Fruit fly (Drosophila melanogaster) Kc167 (cell line): ENCODE measurements around the gene mthl11.

Experiments used
- Myc ChIP-seq: fragments of >200 bp; optimal IDR thresholded peaks from 2 replicates; lab custom pipeline; 2017; ENCODE audit warnings: missing external identifiers
- Sin3A ChIP-seq: fragments of >200 bp; optimal IDR thresholded peaks from 2 replicates; lab custom pipeline; 2018; ENCODE audit warnings: missing external identifiers
- h ChIP-seq: fragments of >200 bp; optimal IDR thresholded peaks from 3 replicates; lab custom pipeline; 2018; ENCODE audit warnings: missing external identifiers
- insv ChIP-seq: fragments of >200 bp; optimal IDR thresholded peaks from 3 replicates; lab custom pipeline; 2018; ENCODE audit warnings: missing external identifiers
- psq ChIP-seq: fragments of >200 bp; optimal IDR thresholded peaks from 2 replicates; lab custom pipeline; 2017; ENCODE audit warnings: missing external identifiers
- ttk ChIP-seq: sonication (Bioruptor generic); optimal IDR thresholded peaks from 2 replicates; lab custom pipeline; 2017; ENCODE audit warnings: missing external identifiers

The mthl11 gene

DNA sequence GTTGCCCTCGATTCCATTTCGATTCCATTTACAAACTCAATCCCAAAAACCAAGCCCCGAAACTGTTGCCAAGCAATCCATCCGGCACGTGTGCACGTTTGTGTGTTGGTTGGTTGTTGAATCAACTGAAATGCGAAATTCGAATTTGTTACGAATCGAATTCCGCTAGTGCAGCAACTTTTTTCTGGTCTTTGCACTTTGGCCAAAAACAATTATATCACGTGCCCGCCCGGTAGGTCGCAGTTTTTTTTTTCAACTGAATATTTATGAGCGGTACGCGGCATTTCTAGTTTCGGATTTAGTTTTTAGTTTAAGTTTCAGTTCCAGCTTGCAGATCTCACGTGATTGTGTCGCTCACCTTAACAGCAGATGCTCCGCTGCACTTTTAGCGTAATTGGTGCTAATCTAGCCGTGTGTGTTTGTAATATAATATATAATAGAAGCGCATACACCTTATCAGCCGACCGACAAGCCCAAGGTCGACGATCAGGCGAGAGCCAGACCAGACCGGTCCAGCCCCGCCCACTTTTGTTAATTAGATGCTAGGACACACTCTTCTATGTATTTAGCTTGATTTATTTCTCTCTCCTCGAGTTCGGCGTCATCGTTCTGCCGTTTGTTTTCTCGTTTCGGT lies 7.7 kb upstream of the mthl11 start:
- TF ChIP-seq insv: no peak
- TF ChIP-seq ttk (lab: Kevin White, UChicago): no peak
- no peak for TF ChIP-seq h (lab: Kevin White, UChicago)
- TF ChIP-seq Sin3A (lab: Kevin White, UChicago): no peak
- no peak for TF ChIP-seq psq (lab: Kevin White, UChicago)
- TF ChIP-seq Myc (lab: Kevin White, UChicago): no peak

- TF ChIP-seq psq (lab: Kevin White, UChicago): no peak
- TF ChIP-seq Sin3A (lab: Kevin White, UChicago): no peak
- no peak for TF ChIP-seq insv
- TF ChIP-seq h (lab: Kevin White, UChicago): no peak
- TF ChIP-seq ttk (lab: Kevin White, UChicago): no peak
Observed at dm6 chr3R:10393654-10394367, 7.0 kb upstream of the mthl11 start.

- TF ChIP-seq psq (lab: Kevin White, UChicago) (no peak), Sin3A (lab: Kevin White, UChicago) (no peak), h (lab: Kevin White, UChicago) (no peak), insv (no peak), Myc (lab: Kevin White, UChicago) (no peak), ttk (lab: Kevin White, UChicago) (no peak)
Observed at dm6 chr3R:10394368-10394770, 6.5 kb upstream of the mthl11 start.

dm6 chr3R:10395233-10395815 lies 5.5 kb upstream of the mthl11 start:
- no peak for TF ChIP-seq insv
- no peak for TF ChIP-seq h (lab: Kevin White, UChicago)
- no peak for TF ChIP-seq Sin3A (lab: Kevin White, UChicago)
- no peak for TF ChIP-seq ttk (lab: Kevin White, UChicago)
- TF ChIP-seq psq (lab: Kevin White, UChicago): no peak
- TF ChIP-seq Myc (lab: Kevin White, UChicago): no peak

DNA sequence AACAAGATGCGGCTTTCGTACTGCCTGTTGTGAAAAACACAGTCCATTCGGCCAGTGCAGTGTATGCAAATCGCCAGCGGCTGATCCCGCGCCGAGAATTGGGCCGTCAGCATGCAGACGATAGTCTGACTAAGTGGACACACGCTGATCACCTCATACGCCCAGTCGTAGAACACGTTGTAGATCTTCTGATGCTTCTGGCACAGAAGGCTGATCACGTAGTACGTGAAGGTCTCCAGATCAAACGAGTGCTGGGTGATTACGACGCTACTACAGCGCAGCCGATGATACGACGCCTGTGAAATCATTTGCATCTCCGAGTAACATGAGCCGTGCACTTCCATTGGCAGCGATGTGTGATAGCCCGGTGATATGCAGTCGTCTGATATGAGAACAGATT lies 3.1 kb downstream of the mthl11 start:
- TF ChIP-seq h (lab: Kevin White, UChicago): no peak

DNA sequence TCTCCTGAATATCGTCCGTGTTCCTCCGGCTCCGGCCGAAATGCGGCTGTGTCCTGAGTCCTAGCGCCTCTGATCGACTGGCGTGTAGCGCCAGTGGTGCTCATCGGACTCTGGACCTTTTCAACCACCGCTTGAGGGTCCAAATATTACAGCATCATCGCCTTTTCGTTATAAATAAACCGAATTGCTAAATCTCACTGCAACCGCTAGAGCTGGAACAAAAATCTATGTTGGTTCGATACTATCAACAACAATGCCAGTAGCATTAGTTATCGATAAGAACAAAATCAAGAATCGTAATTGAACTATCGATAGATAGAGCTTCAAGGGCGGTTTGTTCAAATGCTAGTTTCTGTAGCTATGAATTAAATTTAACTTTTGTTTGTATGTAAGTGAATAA lies 6.2 kb downstream of the mthl11 start, which contains the start of gene CG6325:
Gene CG6325 (minus strand): TSS at position 220 of the 400 bp plus-strand sequence.
- TF ChIP-seq insv: no peak
- TF ChIP-seq Myc (lab: Kevin White, UChicago): no peak
- no peak for TF ChIP-seq Sin3A (lab: Kevin White, UChicago)
- no peak for TF ChIP-seq h (lab: Kevin White, UChicago)
- no peak for TF ChIP-seq ttk (lab: Kevin White, UChicago)
- no peak for TF ChIP-seq psq (lab: Kevin White, UChicago)

dm6 chr3R:10407658-10408057 lies 6.8 kb downstream of the mthl11 start:
- TF ChIP-seq ttk (lab: Kevin White, UChicago) (no peak), psq (lab: Kevin White, UChicago) (no peak), h (lab: Kevin White, UChicago) (no peak), Myc (lab: Kevin White, UChicago) (no peak), insv (no peak), Sin3A (lab: Kevin White, UChicago) (no peak)

DNA sequence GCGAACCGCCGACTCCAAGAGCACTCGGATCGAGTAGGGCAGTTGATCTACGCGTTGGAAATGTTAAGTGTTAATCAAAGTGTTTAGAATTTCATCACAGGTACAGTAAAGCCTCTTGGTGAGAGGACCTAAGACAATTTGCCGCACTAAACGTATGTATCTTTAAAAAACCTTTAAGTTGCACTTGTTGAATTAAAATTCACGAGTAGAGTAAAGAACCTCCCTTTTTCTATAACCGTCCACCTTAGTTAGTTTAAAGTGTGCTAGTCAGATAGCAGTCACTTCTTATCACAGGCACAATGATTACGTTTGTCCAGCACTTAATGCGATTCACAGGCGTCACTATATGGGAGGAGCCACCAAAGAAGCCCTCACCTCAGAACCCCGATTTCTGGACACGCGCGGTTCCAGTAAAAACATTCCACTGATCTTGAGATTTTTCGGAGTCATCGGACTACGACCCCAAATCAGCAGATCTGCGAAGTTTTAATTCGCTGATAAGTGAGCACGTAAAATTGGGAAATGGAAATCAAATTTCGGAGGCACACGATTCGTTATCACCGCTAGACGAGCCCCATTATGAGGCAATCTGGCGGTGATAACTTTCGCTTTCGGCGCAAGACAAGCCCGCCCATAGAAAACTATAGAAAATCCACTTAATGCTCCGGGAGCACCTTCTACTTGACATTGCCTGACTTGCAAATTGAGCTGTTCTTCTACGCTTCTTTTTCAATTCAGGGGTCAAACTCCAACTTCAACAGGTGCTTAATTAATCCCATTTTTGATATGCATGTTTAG lies 11.1 kb downstream of the mthl11 start:
- TF ChIP-seq Myc (lab: Kevin White, UChicago): no peak
- no peak for TF ChIP-seq psq (lab: Kevin White, UChicago)
- no peak for TF ChIP-seq h (lab: Kevin White, UChicago)
- TF ChIP-seq insv: no peak
- no peak for TF ChIP-seq Sin3A (lab: Kevin White, UChicago)
- TF ChIP-seq ttk (lab: Kevin White, UChicago): no peak

- TF ChIP-seq psq (lab: Kevin White, UChicago) (no peak), Myc (lab: Kevin White, UChicago) (no peak), h (lab: Kevin White, UChicago) (no peak), Sin3A (lab: Kevin White, UChicago) (no peak), insv (no peak), ttk (lab: Kevin White, UChicago) (no peak)
Observed at dm6 chr3R:10412550-10413459, 12.0 kb downstream of the mthl11 start, which contains the start of the genes Irp-1B and Rrp46. Irp-1B (minus strand) TSS chr3R:10412869. Rrp46 (plus strand) TSS chr3R:10413301.

DNA sequence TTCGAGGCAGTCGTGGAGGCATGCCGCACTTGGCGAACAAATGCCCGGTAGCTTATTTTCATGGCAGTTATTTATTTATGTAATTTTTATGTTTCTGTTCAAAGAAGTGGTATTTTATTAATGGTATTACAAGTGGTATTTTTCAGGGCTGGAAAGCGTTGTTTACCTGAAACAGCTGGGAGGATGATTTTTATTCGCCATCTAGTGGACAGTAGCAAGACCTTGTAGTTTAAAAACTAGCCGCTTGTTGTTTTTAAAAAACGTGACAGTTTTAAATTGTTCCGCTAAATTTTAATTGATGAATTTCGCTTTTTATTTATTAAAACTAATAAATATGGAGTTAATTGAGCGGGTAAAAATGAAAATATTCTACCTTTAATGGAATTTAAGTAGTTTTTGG lies 15.1 kb downstream of the mthl11 start, which contains the start of gene CG6345:
Gene CG6345 (minus strand): TSS at position 124 of the 400 bp plus-strand sequence.
- TF ChIP-seq psq (lab: Kevin White, UChicago): no peak
- peak; percentile 97 for TF ChIP-seq h (lab: Kevin White, UChicago)
